Fruit fly (Drosophila melanogaster) whole organism, embryonic: ENCODE measurements around the gene CG10185.
A peak's percentile ranks its signal among the peaks of the same experiment; 100 is the strongest.

Source experiments
- Aef1 ChIP-seq: fragments of 200-800 bp; sonication (Bioruptor generic); IDR thresholded peaks from 3 replicates; pipeline ENCODE4 v1.3.6; 2022; ENCODE audit warnings: missing biosample characterization, missing genetic modification characterization
- CG10274 ChIP-seq: fragments of 200-800 bp; sonication (Bioruptor generic); optimal IDR thresholded peaks from 3 replicates; lab custom pipeline; 2017; ENCODE audit warnings: missing biosample characterization, mild to moderate bottlenecking, missing genetic modification characterization
- CG10366 ChIP-seq: fragments of 200-800 bp; sonication (Bioruptor generic); IDR thresholded peaks from 2 replicates; pipeline ENCODE4 v1.3.6; 2022; ENCODE audit warnings: missing biosample characterization, missing genetic modification characterization
- CG11085 ChIP-seq: fragments of 200-800 bp; sonication (Bioruptor generic); IDR thresholded peaks from 2 replicates; pipeline ENCODE4 v1.3.6; 2022; ENCODE audit warnings: missing biosample characterization, missing genetic modification characterization
- CG11723 ChIP-seq: fragments of 200-800 bp; sonication (Bioruptor generic); optimal IDR thresholded peaks from 2 replicates; lab custom pipeline; 2017; ENCODE audit warnings: missing biosample characterization, mild to moderate bottlenecking, missing genetic modification characterization
- CG12299 ChIP-seq: fragments of 200-800 bp; sonication (Bioruptor generic); optimal IDR thresholded peaks from 2 replicates; lab custom pipeline; 2018; ENCODE audit warnings: missing biosample characterization, mild to moderate bottlenecking, missing genetic modification characterization
- CG14710 ChIP-seq: fragments of 200-800 bp; sonication (Bioruptor generic); optimal IDR thresholded peaks from 3 replicates; lab custom pipeline; 2019; ENCODE audit warnings: missing biosample characterization, mild to moderate bottlenecking, missing genetic modification characterization, moderate library complexity
- CG15479 ChIP-seq: fragments of 200-800 bp; sonication (Bioruptor generic); optimal IDR thresholded peaks from 3 replicates; lab custom pipeline; 2019; ENCODE audit warnings: missing biosample characterization, mild to moderate bottlenecking, missing genetic modification characterization, moderate library complexity
- CG1602 ChIP-seq: fragments of 200-800 bp; sonication (Bioruptor generic); optimal IDR thresholded peaks from 3 replicates; lab custom pipeline; 2016; ENCODE audit warnings: missing biosample characterization, missing genetic modification characterization
- CG18476 ChIP-seq: fragments of 200-800 bp; sonication (Bioruptor generic); optimal IDR thresholded peaks from 2 replicates; lab custom pipeline; 2016; ENCODE audit warnings: missing biosample characterization, mild to moderate bottlenecking, missing genetic modification characterization
- CG33557 ChIP-seq: fragments of 200-800 bp; sonication (Bioruptor generic); optimal IDR thresholded peaks from 2 replicates; lab custom pipeline; 2019; ENCODE audit warnings: missing biosample characterization, mild to moderate bottlenecking, missing genetic modification characterization, moderate library complexity
- CG4617 ChIP-seq: fragments of 200-800 bp; sonication (Bioruptor generic); optimal IDR thresholded peaks from 3 replicates; lab custom pipeline; 2016; ENCODE audit warnings: missing biosample characterization, missing genetic modification characterization, borderline replicate concordance
- CG6175 ChIP-seq: fragments of 200-800 bp; sonication (Bioruptor generic); IDR thresholded peaks from 3 replicates; pipeline ENCODE4 v1.3.6; 2022; ENCODE audit warnings: missing biosample characterization, missing genetic modification characterization
- CG6854 ChIP-seq: fragments of 200-800 bp; sonication (Bioruptor generic); optimal IDR thresholded peaks from 3 replicates; lab custom pipeline; 2017; ENCODE audit warnings: missing biosample characterization, mild to moderate bottlenecking, missing genetic modification characterization
- CG7271 ChIP-seq: fragments of 200-800 bp; sonication (Bioruptor generic); optimal IDR thresholded peaks from 2 replicates; lab custom pipeline; 2018; ENCODE audit warnings: missing biosample characterization, mild to moderate bottlenecking, missing genetic modification characterization, moderate library complexity
- CG7556 ChIP-seq: fragments of 200-800 bp; sonication (Bioruptor generic); optimal IDR thresholded peaks from 2 replicates; lab custom pipeline; 2017; ENCODE audit warnings: missing biosample characterization, mild to moderate bottlenecking, missing genetic modification characterization
- CG7987 ChIP-seq: fragments of 200-800 bp; sonication (Bioruptor generic); optimal IDR thresholded peaks from 2 replicates; lab custom pipeline; 2018; ENCODE audit warnings: missing biosample characterization, mild to moderate bottlenecking, missing genetic modification characterization, moderate library complexity
- CG8290 ChIP-seq, 3 experiments: fragments of 200-800 bp; sonication (Bioruptor generic); optimal IDR thresholded peaks; 2 replicates each; lab custom pipeline; 2016 to 2019; ENCODE audit warnings: missing biosample characterization in 3 of 3, missing genetic modification characterization in 3 of 3, mild to moderate bottlenecking in 2 of 3, moderate library complexity in 1 of 3
- CHES-1-like ChIP-seq: fragments of 200-800 bp; sonication (Bioruptor generic); optimal IDR thresholded peaks from 2 replicates; lab custom pipeline; 2016; ENCODE audit warnings: missing biosample characterization, missing genetic modification characterization
- D19B ChIP-seq: fragments of 200-800 bp; sonication (Bioruptor generic); optimal IDR thresholded peaks from 2 replicates; lab custom pipeline; 2017; ENCODE audit warnings: missing biosample characterization, mild to moderate bottlenecking, missing genetic modification characterization
- Dbx ChIP-seq: fragments of 200-800 bp; sonication (Bioruptor generic); IDR thresholded peaks from 3 replicates; pipeline ENCODE4 v1.3.6; 2022; ENCODE audit warnings: missing biosample characterization, missing genetic modification characterization
- E2f1 ChIP-seq: fragments of 200-800 bp; sonication (Bioruptor generic); IDR thresholded peaks from 2 replicates; pipeline ENCODE4 v1.3.6; 2022; ENCODE audit warnings: missing biosample characterization, missing genetic modification characterization
- Ets97D ChIP-seq: fragments of 200-800 bp; sonication (Bioruptor generic); optimal IDR thresholded peaks from 3 replicates; lab custom pipeline; 2016; ENCODE audit warnings: missing biosample characterization, missing genetic modification characterization
- Fer2 ChIP-seq: fragments of 200-800 bp; sonication (Bioruptor generic); optimal IDR thresholded peaks from 2 replicates; lab custom pipeline; 2018; ENCODE audit warnings: missing biosample characterization, mild to moderate bottlenecking, missing genetic modification characterization, moderate library complexity
- GATAe ChIP-seq: fragments of 200-800 bp; sonication (Bioruptor generic); conservative IDR thresholded peaks from 2 replicates; pipeline ENCODE4 v1.3.6; 2022; ENCODE audit warnings: missing biosample characterization, missing genetic modification characterization
- Hey ChIP-seq: fragments of 200-800 bp; sonication (Bioruptor generic); optimal IDR thresholded peaks from 3 replicates; lab custom pipeline; 2018; ENCODE audit warnings: missing biosample characterization, mild to moderate bottlenecking, missing genetic modification characterization
- NC2α ChIP-seq: fragments of 200-800 bp; sonication (Bioruptor generic); optimal IDR thresholded peaks from 2 replicates; lab custom pipeline; 2016; ENCODE audit warnings: missing biosample characterization, missing genetic modification characterization
- NFAT ChIP-seq: fragments of 200-800 bp; sonication (Bioruptor generic); IDR thresholded peaks from 2 replicates; pipeline ENCODE4 v1.3.6; 2022; ENCODE audit warnings: missing biosample characterization, missing genetic modification characterization
- Poxn ChIP-seq: fragments of 200-800 bp; sonication (Bioruptor generic); IDR thresholded peaks from 2 replicates; pipeline ENCODE4 v1.3.6; 2022; ENCODE audit warnings: missing biosample characterization, missing genetic modification characterization
- Scr ChIP-seq: fragments of 200-800 bp; sonication (Bioruptor generic); IDR thresholded peaks from 2 replicates; pipeline ENCODE4 v1.3.6; 2022; ENCODE audit warnings: missing biosample characterization, missing genetic modification characterization; ENCODE audit not compliant: partially characterized antibody
- Sox102F ChIP-seq: fragments of 200-800 bp; sonication (Bioruptor generic); optimal IDR thresholded peaks from 2 replicates; lab custom pipeline; 2018; ENCODE audit warnings: missing biosample characterization, mild to moderate bottlenecking, missing genetic modification characterization, moderate library complexity
- ab ChIP-seq: fragments of 200-800 bp; sonication (Bioruptor generic); optimal IDR thresholded peaks from 2 replicates; lab custom pipeline; 2016; ENCODE audit warnings: missing biosample characterization, missing genetic modification characterization
- bsh ChIP-seq, 2 experiments: fragments of 200-800 bp; sonication (Bioruptor generic); optimal IDR thresholded peaks; 2 replicates each; lab custom pipeline; 2017 to 2018; ENCODE audit warnings: mild to moderate bottlenecking in 2 of 2, missing biosample characterization in 2 of 2, missing genetic modification characterization in 2 of 2, moderate library complexity in 1 of 2
- cg ChIP-seq: fragments of 200-800 bp; sonication (Bioruptor generic); optimal IDR thresholded peaks from 3 replicates; lab custom pipeline; 2019; ENCODE audit warnings: missing biosample characterization, mild to moderate bottlenecking, missing genetic modification characterization, moderate library complexity
- ci ChIP-seq: fragments of 200-800 bp; sonication (Bioruptor generic); IDR thresholded peaks from 3 replicates; pipeline ENCODE4 v1.3.6; 2022; ENCODE audit warnings: missing biosample characterization, missing genetic modification characterization
- crol ChIP-seq: fragments of 200-800 bp; sonication (Bioruptor generic); IDR thresholded peaks from 2 replicates; pipeline ENCODE4 v1.3.6; 2022; ENCODE audit warnings: missing biosample characterization, missing genetic modification characterization
- ewg ChIP-seq: fragments of 200-800 bp; sonication (Bioruptor generic); optimal IDR thresholded peaks from 3 replicates; lab custom pipeline; 2017; ENCODE audit warnings: mild to moderate bottlenecking, missing biosample characterization, missing genetic modification reagents, missing genetic modification characterization
- gt ChIP-seq: fragments of 200-800 bp; sonication (Bioruptor generic); IDR thresholded peaks from 2 replicates; pipeline ENCODE4 v1.3.6; 2022; ENCODE audit warnings: missing biosample characterization, missing genetic modification characterization
- hb ChIP-seq: fragments of 200-800 bp; sonication (Bioruptor generic); IDR thresholded peaks from 3 replicates; pipeline ENCODE4 v1.3.6; 2022; ENCODE audit warnings: missing biosample characterization, missing genetic modification characterization; ENCODE audit not compliant: partially characterized antibody
- jumu ChIP-seq: fragments of 200-800 bp; sonication (Bioruptor generic); optimal IDR thresholded peaks from 3 replicates; lab custom pipeline; 2016; ENCODE audit warnings: missing biosample characterization, missing genetic modification characterization
- kah ChIP-seq: fragments of 200-800 bp; sonication (Bioruptor generic); optimal IDR thresholded peaks from 2 replicates; lab custom pipeline; 2018; ENCODE audit warnings: missing biosample characterization, mild to moderate bottlenecking, missing genetic modification characterization
- knrl ChIP-seq: fragments of 200-800 bp; sonication (Bioruptor generic); IDR thresholded peaks from 3 replicates; pipeline ENCODE4 v1.3.6; 2022; ENCODE audit warnings: missing biosample characterization, missing genetic modification characterization; ENCODE audit not compliant: partially characterized antibody
- pan ChIP-seq, 4 experiments: fragments of >200 bp in 3 of 4; fragments of 200-800 bp in 1 of 4; sonication (Bioruptor generic) in 1 of 4; optimal IDR thresholded peaks in 3 of 4; IDR thresholded peaks in 1 of 4; 2 replicates each; pipeline versions ENCODE4 v1.3.6 to Lab custom; 2017 to 2022; ENCODE audit warnings: missing biosample characterization in 2 of 4, missing genetic modification characterization in 2 of 4, mixed read lengths in 1 of 4
- pfk ChIP-seq: fragments of 200-800 bp; sonication (Bioruptor generic); optimal IDR thresholded peaks from 2 replicates; lab custom pipeline; 2018; ENCODE audit warnings: missing biosample characterization, mild to moderate bottlenecking, missing genetic modification characterization, moderate library complexity
- ssp ChIP-seq: fragments of 200-800 bp; sonication (Bioruptor generic); IDR thresholded peaks from 2 replicates; pipeline ENCODE4 v1.3.6; 2022; ENCODE audit warnings: missing biosample characterization, missing genetic modification characterization
- ttk ChIP-seq: fragments of 200-800 bp; sonication (Bioruptor generic); IDR thresholded peaks from 2 replicates; pipeline ENCODE4 v2.1.2; 2022; ENCODE audit warnings: missing biosample characterization, missing genetic modification characterization

Gene CG10185

dm6 chr3R:16099268-16100240, 32.2 kb upstream of the CG10185 start (continued):
- TF ChIP-seq jumu (GFP tag; lab: Kevin White, UChicago) (peak; percentile 48), Hey (tag; lab: Kevin White, UChicago) (peak; percentile 92), E2f1 (GFP tag; lab: Robert Waterston, UW) (no peak), Fer2 (tag; lab: Kevin White, UChicago) (no peak), pan (optimal IDR thresholded peaks at IDR 0.05; lab: Kevin White, UChicago) (no peak), pan (GFP tag; optimal IDR thresholded peaks at IDR 0.05 in 1 of 2, IDR thresholded peaks at IDR 0.05 in 1 of 2) (peak in 1 of 2 experiments; percentile 41), Poxn (GFP tag; lab: Robert Waterston, UW) (no peak), CG6175 (peak; percentile 99), Sox102F (GFP tag; lab: Kevin White, UChicago) (no peak), D19B (GFP tag; lab: Kevin White, UChicago) (no peak), ssp (no peak), ttk (GFP tag; lab: Robert Waterston, UW) (0 out of 2 replicates have a peak, but pooled peaks have one; percentile 19), kah (GFP tag; lab: Kevin White, UChicago) (peak; percentile 25), CG7987 (GFP tag; lab: Kevin White, UChicago) (peak; percentile 52), CG7271 (tag; lab: Kevin White, UChicago) (no peak), ab (GFP tag; lab: Kevin White, UChicago) (peak; percentile 66), CG33557 (GFP tag; lab: Kevin White, UChicago) (peak; percentile 24), CG10366 (GFP tag; lab: Robert Waterston, UW) (no peak), ci (GFP tag; lab: Robert Waterston, UW) (peak; percentile 63; the same call in 1 of the 3 replicates), bsh (GFP tag; optimal IDR thresholded peaks at IDR 0.05; lab: Kevin White, UChicago) (peak in 1 of 2 experiments; percentile 12), CG12299 (no peak), Ets97D (GFP tag; lab: Kevin White, UChicago) (peak; percentile 27), CG4617 (peak; percentile 43), hb (GFP tag; lab: Robert Waterston, UW) (no peak), Dbx (GFP tag; lab: Robert Waterston, UW) (peak; percentile 36; the same call in 1 of the 3 replicates), knrl (GFP tag; lab: Robert Waterston, UW) (peak; percentile 33; the same call in 1 of the 3 replicates), NFAT (GFP tag; lab: Robert Waterston, UW) (peak; percentile 62; the same call in 1 of the 2 replicates), CG7556 (GFP tag; lab: Kevin White, UChicago) (no peak), CG1602 (GFP tag; lab: Kevin White, UChicago) (no peak), GATAe (GFP tag; lab: Robert Waterston, UW) (no peak), CG11723 (GFP tag; lab: Kevin White, UChicago) (no peak), CG10274 (GFP tag; lab: Kevin White, UChicago) (no peak), CG15479 (GFP tag; lab: Kevin White, UChicago) (peak; percentile 99), CG8290 (GFP tag; optimal IDR thresholded peaks at IDR 0.05; lab: Kevin White, UChicago) (no peak), CG8290 (tag; optimal IDR thresholded peaks at IDR 0.05; lab: Kevin White, UChicago) (no peak), CG11085 (GFP tag; lab: Robert Waterston, UW) (no peak), ewg (GFP tag; lab: Kevin White, UChicago) (peak; percentile 75), cg (GFP tag; lab: Kevin White, UChicago) (peak; percentile 100), crol (GFP tag; lab: Robert Waterston, UW) (peak; percentile 97), gt (GFP tag; lab: Robert Waterston, UW) (no peak), Aef1 (peak; percentile 47), CG14710 (tag; lab: Kevin White, UChicago) (no peak), pfk (no peak), NC2α (peak; percentile 10), CHES-1-like (GFP tag; lab: Kevin White, UChicago) (peak; percentile 83), CG6854 (GFP tag; lab: Kevin White, UChicago) (no peak), CG18476 (GFP tag; lab: Kevin White, UChicago) (no peak), Scr (GFP tag; lab: Robert Waterston, UW) (0 out of 2 replicates have a peak, but pooled peaks have one; percentile 1)
